Fruit fly (Drosophila melanogaster) whole organism, embryonic: Measurements from ENCODE around the gene CG10841.
A peak's percentile ranks its signal among the peaks of the same experiment; 100 is the strongest.

Experiments
- Antp ChIP-seq: fragments of 200-800 bp; sonication (Bioruptor generic); optimal IDR thresholded peaks from 3 replicates; lab custom pipeline; 2016; ENCODE audit warnings: missing biosample characterization, missing genetic modification characterization
- Atf6 ChIP-seq: fragments of 200-800 bp; sonication (Bioruptor generic); IDR thresholded peaks from 2 replicates; pipeline ENCODE4 v1.3.6; 2022; ENCODE audit warnings: missing biosample characterization, missing genetic modification characterization
- Blimp-1 ChIP-seq: fragments of 200-800 bp; sonication (Bioruptor generic); optimal IDR thresholded peaks from 3 replicates; lab custom pipeline; 2018; ENCODE audit warnings: missing biosample characterization, missing genetic modification characterization, mild to moderate bottlenecking, moderate library complexity, missing genetic modification reagents
- CG10462 ChIP-seq: fragments of 200-800 bp; sonication (Bioruptor generic); optimal IDR thresholded peaks from 2 replicates; lab custom pipeline; 2016; ENCODE audit warnings: missing biosample characterization, missing genetic modification characterization
- CG12219 ChIP-seq: fragments of 200-800 bp; sonication (Bioruptor generic); optimal IDR thresholded peaks from 3 replicates; lab custom pipeline; 2018; ENCODE audit warnings: missing biosample characterization, mild to moderate bottlenecking, missing genetic modification characterization
- CG12236 ChIP-seq: fragments of 200-800 bp; sonication (Bioruptor generic); optimal IDR thresholded peaks from 2 replicates; lab custom pipeline; 2016; ENCODE audit warnings: missing biosample characterization, missing genetic modification characterization
- CG13287 ChIP-seq: fragments of 200-800 bp; sonication (Bioruptor generic); IDR thresholded peaks from 2 replicates; pipeline ENCODE4 v1.3.6; 2022; ENCODE audit warnings: missing biosample characterization, missing genetic modification characterization; ENCODE audit not compliant: partially characterized antibody
- CG13424 ChIP-seq: fragments of 200-800 bp; sonication (Bioruptor generic); optimal IDR thresholded peaks from 2 replicates; lab custom pipeline; 2019; ENCODE audit warnings: missing biosample characterization, mild to moderate bottlenecking, missing genetic modification characterization, moderate library complexity
- CG13624 ChIP-seq: fragments of 200-800 bp; sonication (Bioruptor generic); optimal IDR thresholded peaks from 2 replicates; lab custom pipeline; 2016; ENCODE audit warnings: missing biosample characterization, missing genetic modification characterization
- CG14710 ChIP-seq: fragments of 200-800 bp; sonication (Bioruptor generic); optimal IDR thresholded peaks from 3 replicates; lab custom pipeline; 2019; ENCODE audit warnings: missing biosample characterization, mild to moderate bottlenecking, missing genetic modification characterization, moderate library complexity
- CG1602 ChIP-seq: fragments of 200-800 bp; sonication (Bioruptor generic); optimal IDR thresholded peaks from 3 replicates; lab custom pipeline; 2016; ENCODE audit warnings: missing biosample characterization, missing genetic modification characterization
- CG2116 ChIP-seq: fragments of 200-800 bp; sonication (Bioruptor generic); optimal IDR thresholded peaks from 3 replicates; lab custom pipeline; 2018; ENCODE audit warnings: missing biosample characterization, mild to moderate bottlenecking, missing genetic modification characterization
- CG30020 ChIP-seq: fragments of 200-800 bp; optimal IDR thresholded peaks from 2 replicates; lab custom pipeline; 2019; ENCODE audit warnings: missing biosample characterization, mild to moderate bottlenecking, missing genetic modification characterization, moderate library complexity
- CG31388 ChIP-seq: fragments of 200-800 bp; sonication (Bioruptor generic); optimal IDR thresholded peaks from 2 replicates; lab custom pipeline; 2016; ENCODE audit warnings: missing biosample characterization, missing genetic modification characterization
- CG32767 ChIP-seq: fragments of 200-800 bp; sonication (Bioruptor generic); IDR thresholded peaks from 2 replicates; pipeline ENCODE4 v1.3.6; 2022; ENCODE audit warnings: missing biosample characterization, missing genetic modification characterization
- CG34224 ChIP-seq: fragments of 200-800 bp; sonication (Bioruptor generic); IDR thresholded peaks from 3 replicates; pipeline ENCODE4 v1.3.6; 2022; ENCODE audit warnings: missing biosample characterization, missing genetic modification characterization; ENCODE audit not compliant: partially characterized antibody
- CG34376 ChIP-seq: fragments of 200-800 bp; sonication (Bioruptor generic); optimal IDR thresholded peaks from 2 replicates; lab custom pipeline; 2018; ENCODE audit warnings: missing biosample characterization, mild to moderate bottlenecking, missing genetic modification characterization
- CG4282 ChIP-seq: fragments of 200-800 bp; sonication (Bioruptor generic); optimal IDR thresholded peaks from 2 replicates; lab custom pipeline; 2016; ENCODE audit warnings: missing biosample characterization, missing genetic modification characterization
- CG4360 ChIP-seq: fragments of 200-800 bp; sonication (Bioruptor generic); IDR thresholded peaks from 2 replicates; pipeline ENCODE4 v1.3.6; 2022; ENCODE audit warnings: missing biosample characterization, missing genetic modification characterization
- CG4404 ChIP-seq: fragments of 200-800 bp; sonication (Bioruptor generic); IDR thresholded peaks from 2 replicates; pipeline ENCODE4 v1.3.6; 2022; ENCODE audit warnings: missing biosample characterization, missing genetic modification characterization
- CG6689 ChIP-seq: fragments of 200-800 bp; sonication (Bioruptor generic); IDR thresholded peaks from 2 replicates; pipeline ENCODE4 v1.3.6; 2022; ENCODE audit warnings: missing biosample characterization, missing genetic modification characterization
- CG6854 ChIP-seq: fragments of 200-800 bp; sonication (Bioruptor generic); optimal IDR thresholded peaks from 3 replicates; lab custom pipeline; 2017; ENCODE audit warnings: missing biosample characterization, mild to moderate bottlenecking, missing genetic modification characterization
- CG7786 ChIP-seq: fragments of 200-800 bp; sonication (Bioruptor generic); optimal IDR thresholded peaks from 2 replicates; lab custom pipeline; 2016; ENCODE audit warnings: missing biosample characterization, missing genetic modification characterization
- CG8089 ChIP-seq: fragments of 200-800 bp; sonication (Bioruptor generic); optimal IDR thresholded peaks from 3 replicates; lab custom pipeline; 2016; ENCODE audit warnings: missing biosample characterization, missing genetic modification characterization
- CG8765 ChIP-seq: fragments of 200-800 bp; sonication (Bioruptor generic); IDR thresholded peaks from 2 replicates; pipeline ENCODE4 v1.3.6; 2022; ENCODE audit warnings: missing biosample characterization, missing genetic modification characterization
- Camta ChIP-seq: fragments of 200-800 bp; sonication (Bioruptor generic); optimal IDR thresholded peaks from 2 replicates; lab custom pipeline; 2016; ENCODE audit warnings: missing biosample characterization, missing genetic modification characterization
- D19A ChIP-seq: fragments of 200-800 bp; optimal IDR thresholded peaks from 3 replicates; lab custom pipeline; 2019; ENCODE audit warnings: missing biosample characterization, mild to moderate bottlenecking, missing genetic modification characterization, moderate library complexity
- Dfd ChIP-seq, 2 experiments: fragments of >200 bp; optimal IDR thresholded peaks; 2 replicates each; lab custom pipeline; 2017; ENCODE audit warnings: missing biosample characterization in 2 of 2, missing genetic modification characterization in 2 of 2
- Dip2 ChIP-seq: fragments of 200-800 bp; sonication (Bioruptor generic); IDR thresholded peaks from 2 replicates; pipeline ENCODE4 v1.3.6; 2022; ENCODE audit warnings: missing biosample characterization, missing genetic modification characterization
- Ets97D ChIP-seq: fragments of 200-800 bp; sonication (Bioruptor generic); optimal IDR thresholded peaks from 3 replicates; lab custom pipeline; 2016; ENCODE audit warnings: missing biosample characterization, missing genetic modification characterization
- HHEX ChIP-seq: fragments of 200-800 bp; sonication (Bioruptor generic); optimal IDR thresholded peaks from 3 replicates; lab custom pipeline; 2017; ENCODE audit warnings: missing biosample characterization, mild to moderate bottlenecking, missing genetic modification characterization, missing genetic modification reagents
- HLH3B ChIP-seq: fragments of 200-800 bp; sonication (Bioruptor generic); IDR thresholded peaks from 2 replicates; pipeline ENCODE4 v1.3.6; 2022; ENCODE audit warnings: missing biosample characterization, missing genetic modification characterization
- Max ChIP-seq: fragments of 200-800 bp; sonication (Bioruptor generic); optimal IDR thresholded peaks from 2 replicates; lab custom pipeline; 2016; ENCODE audit warnings: missing biosample characterization, mild to moderate bottlenecking, missing genetic modification characterization
- Myb ChIP-seq: fragments of 200-800 bp; sonication (Bioruptor generic); optimal IDR thresholded peaks from 2 replicates; lab custom pipeline; 2016; ENCODE audit warnings: missing biosample characterization, missing genetic modification characterization
- Nf-YB ChIP-seq: fragments of 200-800 bp; sonication (Bioruptor generic); optimal IDR thresholded peaks from 3 replicates; lab custom pipeline; 2019; ENCODE audit warnings: missing biosample characterization, mild to moderate bottlenecking, missing genetic modification characterization, moderate library complexity
- Sox100B ChIP-seq: fragments of 200-800 bp; sonication (Bioruptor generic); optimal IDR thresholded peaks from 3 replicates; lab custom pipeline; 2018; ENCODE audit warnings: missing biosample characterization, mild to moderate bottlenecking, missing genetic modification characterization
- Sox102F ChIP-seq: fragments of 200-800 bp; sonication (Bioruptor generic); optimal IDR thresholded peaks from 2 replicates; lab custom pipeline; 2018; ENCODE audit warnings: missing biosample characterization, mild to moderate bottlenecking, missing genetic modification characterization, moderate library complexity
- TFAM ChIP-seq: fragments of 200-800 bp; sonication (Bioruptor generic); optimal IDR thresholded peaks from 2 replicates; lab custom pipeline; 2017; ENCODE audit warnings: missing biosample characterization, missing genetic modification characterization, inconsistent platforms
- ap ChIP-seq: fragments of 200-800 bp; sonication (Bioruptor generic); IDR thresholded peaks from 2 replicates; pipeline ENCODE4 v1.3.6; 2022; ENCODE audit warnings: missing biosample characterization, missing genetic modification characterization
- chif ChIP-seq, 2 experiments: fragments of 200-800 bp; sonication (Bioruptor generic); optimal IDR thresholded peaks; 3 replicates each; lab custom pipeline; 2016; ENCODE audit warnings: missing biosample characterization in 2 of 2, missing genetic modification characterization in 2 of 2
- crol ChIP-seq: fragments of 200-800 bp; sonication (Bioruptor generic); IDR thresholded peaks from 2 replicates; pipeline ENCODE4 v1.3.6; 2022; ENCODE audit warnings: missing biosample characterization, missing genetic modification characterization
- exex ChIP-seq: fragments of 200-800 bp; sonication (Bioruptor generic); optimal IDR thresholded peaks from 4 replicates; lab custom pipeline; 2018; ENCODE audit warnings: missing biosample characterization, mild to moderate bottlenecking, missing genetic modification characterization, moderate library complexity
- gfzf ChIP-seq: fragments of 200-800 bp; sonication (Bioruptor generic); optimal IDR thresholded peaks from 2 replicates; lab custom pipeline; 2016; ENCODE audit warnings: missing biosample characterization, mild to moderate bottlenecking, missing genetic modification characterization, moderate library complexity
- ham ChIP-seq: fragments of 200-800 bp; sonication (Bioruptor generic); IDR thresholded peaks from 2 replicates; pipeline ENCODE4 v1.3.6; 2022; ENCODE audit warnings: missing biosample characterization, missing genetic modification characterization
- pnt ChIP-seq: fragments of 200-800 bp; sonication (Bioruptor generic); optimal IDR thresholded peaks from 3 replicates; lab custom pipeline; 2016; ENCODE audit warnings: missing biosample characterization, missing genetic modification characterization
- pzg ChIP-seq: fragments of 200-800 bp; sonication (Bioruptor generic); optimal IDR thresholded peaks from 3 replicates; lab custom pipeline; 2018; ENCODE audit warnings: missing biosample characterization, mild to moderate bottlenecking, missing genetic modification characterization, moderate library complexity
- sens-2 ChIP-seq: fragments of 200-800 bp; sonication (Bioruptor generic); IDR thresholded peaks from 2 replicates; pipeline ENCODE4 v1.3.6; 2022; ENCODE audit warnings: missing biosample characterization, missing genetic modification characterization
- sim ChIP-seq: fragments of 200-800 bp; sonication (Bioruptor generic); IDR thresholded peaks from 2 replicates; pipeline ENCODE4 v1.3.6; 2022; ENCODE audit warnings: missing biosample characterization, missing genetic modification characterization
- sug ChIP-seq: fragments of 200-800 bp; optimal IDR thresholded peaks from 2 replicates; lab custom pipeline; 2019; ENCODE audit warnings: missing biosample characterization, mild to moderate bottlenecking, missing genetic modification characterization, moderate library complexity
- trem ChIP-seq: fragments of 200-800 bp; optimal IDR thresholded peaks from 3 replicates; lab custom pipeline; 2019; ENCODE audit warnings: missing biosample characterization, mild to moderate bottlenecking, missing genetic modification characterization, moderate library complexity
- ttk ChIP-seq: fragments of 200-800 bp; sonication (Bioruptor generic); IDR thresholded peaks from 2 replicates; pipeline ENCODE4 v2.1.2; 2022; ENCODE audit warnings: missing biosample characterization, missing genetic modification characterization

Gene CG10841

DNA sequence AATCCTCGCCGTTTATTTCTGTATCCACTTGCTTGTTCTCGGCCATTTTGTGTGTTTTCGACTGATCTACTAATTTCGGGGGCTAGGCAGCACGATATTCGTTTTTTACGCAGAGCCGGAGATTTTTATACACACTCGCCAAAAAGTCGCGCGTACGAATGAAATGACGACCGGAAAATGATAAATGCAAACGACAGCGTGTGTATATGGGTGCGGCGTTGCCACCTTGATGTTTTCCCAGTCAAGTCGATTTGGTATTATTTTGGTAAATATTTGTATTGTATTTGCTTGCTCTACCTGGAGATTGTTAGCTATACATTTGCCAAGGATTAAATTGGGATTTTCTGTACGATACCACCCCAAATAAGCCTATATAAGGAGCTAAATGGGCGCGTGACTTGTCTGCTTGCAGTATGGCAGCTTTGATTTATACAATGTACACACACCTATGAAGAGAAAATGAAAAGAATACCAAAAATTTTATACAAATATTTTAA, 14.2 kb downstream of the CG10841 start, which contains the start of gene sqd (continued):
- TF ChIP-seq CG4404 (GFP tag; lab: Robert Waterston, UW) (no peak), CG14710 (peak; percentile 99), Ets97D (peak; percentile 93), sim (GFP tag; lab: Robert Waterston, UW) (0 out of 2 replicates have a peak, but pooled peaks have one; percentile 34), CG1602 (GFP tag; lab: Kevin White, UChicago) (no peak), Blimp-1 (GFP tag; lab: Kevin White, UChicago) (no peak), CG13624 (GFP tag; lab: Kevin White, UChicago) (peak; percentile 29), CG13424 (tag; lab: Kevin White, UChicago) (peak; percentile 40), sug (tag; lab: Kevin White, UChicago) (no peak), pzg (GFP tag; lab: Kevin White, UChicago) (peak; percentile 58), CG30020 (tag; lab: Kevin White, UChicago) (peak; percentile 93), CG10462 (GFP tag; lab: Kevin White, UChicago) (no peak), CG6854 (peak; percentile 64), Sox102F (GFP tag; lab: Kevin White, UChicago) (no peak), exex (tag; lab: Kevin White, UChicago) (peak; percentile 21), Camta (GFP tag; lab: Kevin White, UChicago) (peak; percentile 48), Max (GFP tag; lab: Kevin White, UChicago) (peak; percentile 82), CG31388 (GFP tag; lab: Kevin White, UChicago) (no peak), Antp (GFP tag; lab: Kevin White, UChicago) (peak; percentile 1), ham (GFP tag; lab: Robert Waterston, UW) (no peak), CG12236 (peak; percentile 27), Sox100B (GFP tag; lab: Kevin White, UChicago) (peak; percentile 32), trem (tag; lab: Kevin White, UChicago) (peak; percentile 63), CG8765 (GFP tag; lab: Robert Waterston, UW) (no peak), CG2116 (GFP tag; lab: Kevin White, UChicago) (peak; percentile 68), Dfd (GFP tag; optimal IDR thresholded peaks at IDR 0.05; lab: Kevin White, UChicago) (no peak), CG32767 (peak; percentile 83), CG4360 (GFP tag; lab: Robert Waterston, UW) (0 out of 2 replicates have a peak, but pooled peaks have one; percentile 15), Atf6 (GFP tag; lab: Robert Waterston, UW) (peak; percentile 38; the same call in 1 of the 2 replicates), CG7786 (GFP tag; lab: Kevin White, UChicago) (peak; percentile 23), pnt (GFP tag; lab: Kevin White, UChicago) (no peak), HLH3B (GFP tag; lab: Robert Waterston, UW) (peak; percentile 13; the same call in 1 of the 2 replicates), Myb (peak; percentile 39), ttk (GFP tag; lab: Robert Waterston, UW) (no peak), Nf-YB (no peak), D19A (tag; lab: Kevin White, UChicago) (no peak), CG4282 (GFP tag; lab: Kevin White, UChicago) (no peak), chif (GFP tag; optimal IDR thresholded peaks at IDR 0.05; lab: Kevin White, UChicago) (peak; percentile 16 to 26), ap (GFP tag; lab: Robert Waterston, UW) (no peak), CG13287 (peak; percentile 7; the same call in 1 of the 2 replicates), CG34376 (GFP tag; lab: Kevin White, UChicago) (peak; percentile 54), Dip2 (no peak), HHEX (peak; percentile 42), CG8089 (GFP tag; lab: Kevin White, UChicago) (no peak), CG34224 (no peak), sens-2 (GFP tag; lab: Robert Waterston, UW) (no peak), gfzf (GFP tag; lab: Kevin White, UChicago) (peak; percentile 56), TFAM (GFP tag; lab: Kevin White, UChicago) (no peak), crol (GFP tag; lab: Robert Waterston, UW) (no peak), CG12219 (GFP tag; lab: Kevin White, UChicago) (peak; percentile 43), CG6689 (GFP tag; lab: Robert Waterston, UW) (peak; percentile 39)
